Worm (Caenorhabditis elegans) whole organism, young adult: ENCODE data around the gene exc-6.

Source experiments
- C06A6.2 ChIP-seq: fragments of 200-800 bp; sonication (Bioruptor generic); conservative IDR thresholded peaks from 2 replicates; pipeline ENCODE4 v1.3.6; 2022; ENCODE audit warnings: missing genetic modification characterization, missing compliant biosample characterization
- C17E4.6 ChIP-seq: fragments of 200-800 bp; sonication (Bioruptor generic); IDR thresholded peaks from 2 replicates; pipeline ENCODE4 v1.3.6; 2022; ENCODE audit warnings: missing genetic modification reagents, missing genetic modification characterization, missing compliant biosample characterization
- D2030.7 ChIP-seq: fragments of 200-800 bp; sonication (Bioruptor generic); IDR thresholded peaks from 2 replicates; pipeline ENCODE4 v1.3.6; 2022; ENCODE audit warnings: missing genetic modification reagents, missing genetic modification characterization, missing compliant biosample characterization
- F33H1.4 ChIP-seq: fragments of 200-800 bp; sonication (Bioruptor generic); IDR thresholded peaks from 2 replicates; pipeline ENCODE4 v1.3.6; 2022; ENCODE audit warnings: missing genetic modification reagents, missing genetic modification characterization, missing compliant biosample characterization
- F55B11.4 ChIP-seq: sonication (generic microtip); optimal IDR thresholded peaks from 2 replicates; lab custom pipeline; 2016; ENCODE audit warnings: missing compliant biosample characterization, missing genetic modification characterization, borderline replicate concordance; ENCODE audit not compliant: insufficient read depth
- F57A8.1 ChIP-seq: fragments of 200-800 bp; sonication (Bioruptor generic); optimal IDR thresholded peaks from 2 replicates; lab custom pipeline; 2018; ENCODE audit warnings: mild to moderate bottlenecking, missing genetic modification characterization, moderate library complexity, missing compliant biosample characterization
- F57C9.4 ChIP-seq: sonication (generic microtip); optimal IDR thresholded peaks from 2 replicates; lab custom pipeline; 2017; ENCODE audit warnings: mild to moderate bottlenecking, missing genetic modification characterization, missing compliant biosample characterization
- Y95B8A.8 ChIP-seq: fragments of 200-800 bp; sonication (Bioruptor generic); IDR thresholded peaks from 2 replicates; pipeline ENCODE4 v1.3.6; 2022; ENCODE audit warnings: missing genetic modification reagents, missing genetic modification characterization, missing compliant biosample characterization
- attf-6 ChIP-seq: fragments of 200-800 bp; sonication (Bioruptor generic); IDR thresholded peaks from 2 replicates; pipeline ENCODE4 v1.3.6; 2022; ENCODE audit warnings: missing genetic modification reagents, missing genetic modification characterization, missing compliant biosample characterization
- bed-1 ChIP-seq: fragments of 200-800 bp; sonication (Bioruptor generic); IDR thresholded peaks from 2 replicates; pipeline ENCODE4 v1.3.6; 2022; ENCODE audit warnings: missing genetic modification reagents, missing genetic modification characterization, missing compliant biosample characterization
- cebp-1 ChIP-seq, 2 experiments: fragments of 200-800 bp in 1 of 2; sonication (Bioruptor generic) in 1 of 2; sonication (generic microtip) in 1 of 2; IDR thresholded peaks in 1 of 2; optimal IDR thresholded peaks in 1 of 2; 2 replicates each; pipeline versions ENCODE4 v1.3.6 to Lab custom; 2017 to 2022; ENCODE audit warnings: missing compliant biosample characterization in 2 of 2, missing genetic modification characterization in 2 of 2, mild to moderate bottlenecking in 1 of 2, missing genetic modification reagents in 1 of 2, moderate library complexity in 1 of 2
- cebp-2 ChIP-seq: fragments of 200-800 bp; sonication (Bioruptor generic); IDR thresholded peaks from 2 replicates; pipeline ENCODE4 v1.3.6; 2022; ENCODE audit warnings: missing genetic modification characterization, missing compliant biosample characterization
- dpff-1 ChIP-seq: sonication (generic microtip); optimal IDR thresholded peaks from 2 replicates; lab custom pipeline; 2017; ENCODE audit warnings: mild to moderate bottlenecking, missing genetic modification characterization, missing compliant biosample characterization
- egrh-3 ChIP-seq: fragments of 200-800 bp; sonication (Bioruptor generic); IDR thresholded peaks from 2 replicates; pipeline ENCODE4 v1.3.6; 2022; ENCODE audit warnings: missing genetic modification reagents, missing genetic modification characterization, missing compliant biosample characterization
- fkh-3 ChIP-seq: sonication (generic microtip); optimal IDR thresholded peaks from 2 replicates; lab custom pipeline; 2016; ENCODE audit warnings: mild to moderate bottlenecking, missing genetic modification characterization, missing compliant biosample characterization
- hlh-26 ChIP-seq: fragments of 200-800 bp; sonication (Bioruptor generic); conservative IDR thresholded peaks from 2 replicates; pipeline ENCODE4 v1.3.6; 2022; ENCODE audit warnings: missing genetic modification reagents, missing genetic modification characterization, missing compliant biosample characterization
- hmg-20 ChIP-seq: fragments of 200-800 bp; sonication (Bioruptor generic); IDR thresholded peaks from 2 replicates; pipeline ENCODE4 v1.3.6; 2022; ENCODE audit warnings: missing genetic modification reagents, missing genetic modification characterization, missing compliant biosample characterization
- lag-1 ChIP-seq: fragments of 200-800 bp; sonication (Bioruptor generic); IDR thresholded peaks from 2 replicates; pipeline ENCODE4 v1.3.6; 2022; ENCODE audit warnings: missing genetic modification reagents, missing genetic modification characterization, missing compliant biosample characterization
- lin-26 ChIP-seq: fragments of 200-800 bp; sonication (Bioruptor generic); IDR thresholded peaks from 2 replicates; pipeline ENCODE4 v1.3.6; 2022; ENCODE audit warnings: missing genetic modification reagents, missing genetic modification characterization, missing compliant biosample characterization
- lin-40 ChIP-seq: sonication (generic microtip); optimal IDR thresholded peaks from 2 replicates; lab custom pipeline; 2016; ENCODE audit warnings: missing genetic modification characterization, mild to moderate bottlenecking, missing compliant biosample characterization, missing genotype, missing genetic modification reagents
- mes-4 ChIP-seq: sonication (generic microtip); optimal IDR thresholded peaks from 2 replicates; lab custom pipeline; 2016; ENCODE audit warnings: missing genotype, missing genetic modification characterization, missing compliant biosample characterization
- nfya-2 ChIP-seq: fragments of 200-800 bp; sonication (Bioruptor generic); IDR thresholded peaks from 2 replicates; pipeline ENCODE4 v1.3.6; 2022; ENCODE audit warnings: missing genetic modification reagents, missing genetic modification characterization, missing compliant biosample characterization
- nfyb-1 ChIP-seq: fragments of 200-800 bp; sonication (Bioruptor generic); IDR thresholded peaks from 2 replicates; pipeline ENCODE4 v1.3.6; 2022; ENCODE audit warnings: missing genetic modification reagents, missing genetic modification characterization, missing compliant biosample characterization
- nhr-27 ChIP-seq: fragments of 200-800 bp; sonication (Bioruptor generic); optimal IDR thresholded peaks from 2 replicates; lab custom pipeline; 2018; ENCODE audit warnings: mild to moderate bottlenecking, missing genetic modification characterization, moderate library complexity, missing compliant biosample characterization
- pha-4 ChIP-seq: fragments of 150-350 bp; sonication (generic microtip); optimal IDR thresholded peaks from 2 replicates; lab custom pipeline; 2014; ENCODE audit warnings: missing biosample characterization, missing genetic modification reagents, missing genetic modification characterization
- repo-1 ChIP-seq: sonication (generic microtip); optimal IDR thresholded peaks from 2 replicates; lab custom pipeline; 2017; ENCODE audit warnings: mild to moderate bottlenecking, missing genetic modification characterization, missing compliant biosample characterization
- somi-1 ChIP-seq: fragments of 200-800 bp; sonication (Bioruptor generic); optimal IDR thresholded peaks from 2 replicates; lab custom pipeline; 2018; ENCODE audit warnings: mild to moderate bottlenecking, missing genetic modification characterization, missing compliant biosample characterization
- sptf-2 ChIP-seq: fragments of 200-800 bp; sonication (Bioruptor generic); optimal IDR thresholded peaks from 2 replicates; lab custom pipeline; 2018; ENCODE audit warnings: mild to moderate bottlenecking, missing genetic modification characterization, missing compliant biosample characterization
- xnd-1 ChIP-seq: sonication (generic microtip); optimal IDR thresholded peaks from 2 replicates; lab custom pipeline; 2016; ENCODE audit warnings: missing genotype, missing genetic modification reagents, missing genetic modification characterization, missing compliant biosample characterization
- zfh-2 ChIP-seq: fragments of 200-800 bp; sonication (Bioruptor generic); conservative IDR thresholded peaks from 2 replicates; pipeline ENCODE4 v1.3.6; 2022; ENCODE audit warnings: missing genetic modification reagents, missing genetic modification characterization, missing compliant biosample characterization
- ztf-18 ChIP-seq: sonication (generic microtip); optimal IDR thresholded peaks from 2 replicates; lab custom pipeline; 2016; ENCODE audit warnings: missing genotype, mild to moderate bottlenecking, missing genetic modification characterization, missing compliant biosample characterization
- ztf-25 ChIP-seq: fragments of 200-800 bp; sonication (Bioruptor generic); IDR thresholded peaks from 2 replicates; pipeline ENCODE4 v1.3.6; 2022; ENCODE audit warnings: missing genetic modification reagents, missing genetic modification characterization, missing compliant biosample characterization
- ztf-26 ChIP-seq: sonication (generic microtip); optimal IDR thresholded peaks from 2 replicates; lab custom pipeline; 2017; ENCODE audit warnings: missing genetic modification characterization, missing compliant biosample characterization

exc-6 gene

ce11 chrIII:1142798-1143197 lies 39.8 kb downstream of the exc-6 start, which contains the start of gene smr-1 (continued):
- TF ChIP-seq ztf-26 (tag; lab: Kevin White, UChicago) (peak; percentile 41), F57C9.4 (tag; lab: Kevin White, UChicago) (no peak)

DNA sequence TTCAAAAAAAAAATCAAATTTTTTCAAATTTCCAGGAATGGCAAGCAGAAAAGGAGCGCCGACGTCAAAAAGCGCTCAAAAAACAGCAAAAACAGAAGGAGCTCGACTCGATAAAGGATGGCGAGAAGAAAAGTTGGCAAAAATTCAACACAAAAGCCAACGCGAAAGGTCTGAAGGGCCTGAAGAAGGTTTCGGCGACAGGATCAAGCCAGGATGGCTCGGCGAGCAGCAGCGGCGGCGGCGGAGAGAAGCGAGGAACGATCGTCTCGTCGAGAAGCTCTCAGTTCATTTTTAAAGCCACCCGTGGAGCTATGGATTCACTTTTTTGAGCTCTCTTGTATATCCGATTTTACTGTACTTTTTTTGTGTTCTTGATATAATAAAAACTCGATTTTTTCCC lies 41.8 kb downstream of the exc-6 start:
- TF ChIP-seq pha-4 (tag; lab: Kevin White, UChicago) (no peak), egrh-3 (peak; percentile 9; the same call in 1 of the 2 replicates), hlh-26 (GFP tag; lab: Robert Waterston, UW) (no peak), mes-4 (no peak), zfh-2 (GFP tag; lab: Robert Waterston, UW) (peak; percentile 70)
- TF ChIP-seq, all 124 proteins: peak for 2

DNA sequence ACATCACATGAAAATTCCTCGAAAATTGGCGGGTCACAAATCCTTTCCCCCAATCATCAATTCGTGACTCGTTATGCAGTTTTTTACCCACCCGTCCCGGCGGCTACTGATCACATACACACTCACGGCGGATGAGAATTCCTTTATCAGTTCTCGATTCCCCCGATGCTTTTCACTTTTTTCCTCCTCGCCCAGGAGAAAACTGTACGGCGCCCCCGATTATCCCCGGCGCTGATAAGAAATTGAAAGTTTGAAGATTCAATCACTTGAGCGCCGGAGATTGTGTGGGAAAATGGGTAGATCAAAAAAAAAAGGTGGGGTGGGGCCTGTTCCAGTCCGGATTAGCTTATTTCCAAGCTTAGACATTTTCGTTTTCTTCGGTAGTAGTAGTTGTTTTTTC lies 44.9 kb downstream of the exc-6 start:
- TF ChIP-seq F57C9.4 (tag; lab: Kevin White, UChicago) (no peak), sptf-2 (no peak), repo-1 (tag; lab: Kevin White, UChicago) (no peak), xnd-1 (tag; lab: Kevin White, UChicago) (no peak), cebp-2 (GFP tag; lab: Robert Waterston, UW) (no peak), F33H1.4 (no peak), F57A8.1 (GFP tag; lab: Kevin White, UChicago) (no peak), bed-1 (GFP tag; lab: Robert Waterston, UW) (no peak), attf-6 (GFP tag; lab: Robert Waterston, UW) (no peak), fkh-3 (tag; lab: Kevin White, UChicago) (no peak), D2030.7 (GFP tag; lab: Robert Waterston, UW) (no peak), dpff-1 (tag; lab: Kevin White, UChicago) (no peak), ztf-18 (no peak), F55B11.4 (tag; lab: Kevin White, UChicago) (no peak), nfya-2 (GFP tag; lab: Robert Waterston, UW) (no peak), ztf-25 (GFP tag; lab: Robert Waterston, UW) (no peak), nhr-27 (tag; lab: Kevin White, UChicago) (no peak), Y95B8A.8 (GFP tag; lab: Robert Waterston, UW) (no peak), hlh-26 (GFP tag; lab: Robert Waterston, UW) (no peak)

- TF ChIP-seq lin-26 (GFP tag; lab: Robert Waterston, UW): no peak
- no peak for TF ChIP-seq lag-1 (GFP tag; lab: Robert Waterston, UW)
- TF ChIP-seq mes-4: no peak
- TF ChIP-seq cebp-1 (GFP tag; IDR thresholded peaks at IDR 0.05; lab: Robert Waterston, UW): no peak
- no peak for TF ChIP-seq cebp-1 (tag; optimal IDR thresholded peaks at IDR 0.05; lab: Kevin White, UChicago)
- no peak for TF ChIP-seq C06A6.2
- no peak for TF ChIP-seq ztf-25 (GFP tag; lab: Robert Waterston, UW)
- no peak for TF ChIP-seq lin-40 (tag; lab: Kevin White, UChicago)
- no peak for TF ChIP-seq nfyb-1
- no peak for TF ChIP-seq hmg-20 (GFP tag; lab: Robert Waterston, UW)
- TF ChIP-seq, all 124 proteins: peak for 0
Measured at ce11 chrIII:1149472-1149871, 46.5 kb downstream of the exc-6 start.

DNA sequence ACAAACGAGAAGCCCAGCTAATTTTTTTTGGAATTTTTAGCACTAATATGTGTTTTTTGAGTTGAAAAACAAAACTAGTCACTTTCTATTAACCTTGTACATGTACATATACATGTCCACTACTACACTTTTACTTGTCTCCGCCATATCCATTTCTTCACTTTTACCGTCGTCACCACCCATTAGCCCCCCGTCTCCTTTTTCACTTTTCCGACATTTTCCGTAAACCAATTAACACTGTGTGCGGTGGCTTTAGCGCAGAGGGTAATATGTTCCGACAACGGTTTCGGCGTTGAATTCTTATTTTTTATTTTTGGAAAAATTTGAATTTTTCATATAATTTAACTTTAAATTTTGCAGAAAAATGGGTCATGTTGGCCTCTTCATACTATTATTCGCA lies 48.7 kb downstream of the exc-6 start, which contains the start of gene cdh-12:
TSS of gene cdh-12 (plus strand) at position 365 of the 400 bp plus-strand sequence.
- no peak for TF ChIP-seq nfya-2 (GFP tag; lab: Robert Waterston, UW)
- TF ChIP-seq C17E4.6 (GFP tag; lab: Robert Waterston, UW): no peak
- TF ChIP-seq somi-1: no peak
